Worm (Caenorhabditis elegans): ENCODE results near the gene ceh-31.

ceh-31 gene

ce11 chrX:3070322-3070721, at the start of gene ceh-31:
ceh-31 (minus strand) TSS chrX:3070422.
- TF ChIP-seq ref-2 (tag; optimal IDR thresholded peaks at IDR 0.05) (peak; percentile 36), madf-2 (tag; optimal IDR thresholded peaks at IDR 0.05) (no peak)

ce11 chrX:3119606-3120005, 49.4 kb upstream of the ceh-31 start:
- TF ChIP-seq ceh-24 (tag; optimal IDR thresholded peaks at IDR 0.05): no peak
- no peak for TF ChIP-seq pha-4 (tag; optimal IDR thresholded peaks at IDR 0.05)
- TF ChIP-seq unc-42 (tag; optimal IDR thresholded peaks at IDR 0.05): no peak
- TF ChIP-seq ceh-9 (tag; optimal IDR thresholded peaks at IDR 0.05): no peak
- TF ChIP-seq ceh-22 (tag; optimal IDR thresholded peaks at IDR 0.05): no peak
- no peak for TF ChIP-seq hlh-8 (tag; optimal IDR thresholded peaks at IDR 0.05)
- TF ChIP-seq ahr-1 (tag; optimal IDR thresholded peaks at IDR 0.05): no peak
- TF ChIP-seq T23F11.4 (GFP tag; optimal IDR thresholded peaks at IDR 0.05): no peak
- TF ChIP-seq mec-3 (tag; optimal IDR thresholded peaks at IDR 0.05; ENCODE audit: borderline replicate concordance): no peak
- TF ChIP-seq fax-1 (tag; optimal IDR thresholded peaks at IDR 0.05): no peak
- TF ChIP-seq tbx-2 (tag; optimal IDR thresholded peaks at IDR 0.05): no peak
- TF ChIP-seq ceh-31 (tag; optimal IDR thresholded peaks at IDR 0.05): no peak
- no peak for TF ChIP-seq pax-1 (tag; optimal IDR thresholded peaks at IDR 0.05)
- TF ChIP-seq unc-55 (GFP tag; optimal IDR thresholded peaks at IDR 0.05): no peak
- TF ChIP-seq fkh-10 (GFP tag; optimal IDR thresholded peaks at IDR 0.05): no peak
- TF ChIP-seq ttx-3 (tag; optimal IDR thresholded peaks at IDR 0.05): no peak
- no peak for TF ChIP-seq elt-4 (tag; optimal IDR thresholded peaks at IDR 0.05)
- TF ChIP-seq K09A11.1 (tag; optimal IDR thresholded peaks at IDR 0.05; ENCODE audit: insufficient read depth): no peak
- no peak for TF ChIP-seq F13H6.1 (tag; optimal IDR thresholded peaks at IDR 0.05)

- TF ChIP-seq ahr-1 (tag; optimal IDR thresholded peaks at IDR 0.05) (no peak), ceh-14 (tag; optimal IDR thresholded peaks at IDR 0.05) (no peak), T23F11.4 (GFP tag; optimal IDR thresholded peaks at IDR 0.05) (no peak), odd-2 (tag; optimal IDR thresholded peaks at IDR 0.05) (no peak), eyg-1 (tag; optimal IDR thresholded peaks at IDR 0.05) (no peak), Y22D7AL.16 (tag; optimal IDR thresholded peaks at IDR 0.05) (no peak), pqm-1 (tag; optimal IDR thresholded peaks at IDR 0.05) (no peak), ceh-19 (GFP tag; optimal IDR thresholded peaks at IDR 0.05) (no peak), lim-6 (tag; optimal IDR thresholded peaks at IDR 0.05) (no peak), ref-2 (tag; optimal IDR thresholded peaks at IDR 0.05) (no peak), unc-55 (GFP tag; optimal IDR thresholded peaks at IDR 0.05) (no peak), tbx-2 (tag; optimal IDR thresholded peaks at IDR 0.05) (no peak), npax-4 (tag; optimal IDR thresholded peaks at IDR 0.05) (no peak), ztf-16 (tag; optimal IDR thresholded peaks at IDR 0.05) (no peak), fkh-10 (GFP tag; optimal IDR thresholded peaks at IDR 0.05) (no peak), dmd-4 (tag; optimal IDR thresholded peaks at IDR 0.05; ENCODE audit: borderline replicate concordance) (no peak), pag-3 (tag; optimal IDR thresholded peaks at IDR 0.05; ENCODE audit: borderline replicate concordance) (no peak), unc-3 (GFP tag; conservative IDR thresholded peaks at IDR 0.05) (no peak), unc-3 (tag; optimal IDR thresholded peaks at IDR 0.05) (no peak), ceh-45 (GFP tag; IDR thresholded peaks at IDR 0.05) (no peak)
Observed at ce11 chrX:3118596-3119287, 48.5 kb upstream of the ceh-31 start.

ce11 chrX:3117204-3117603, 47.0 kb upstream of the ceh-31 start:
- TF ChIP-seq pax-1 (tag; optimal IDR thresholded peaks at IDR 0.05) (no peak), odd-2 (tag; optimal IDR thresholded peaks at IDR 0.05) (no peak), K02D7.2 (tag; optimal IDR thresholded peaks at IDR 0.05) (no peak), elt-2 (tag; optimal IDR thresholded peaks at IDR 0.05) (peak; percentile 87)
